Fruit fly (Drosophila melanogaster) whole organism, adult: ENCODE results near the gene Sec3.

Experiments used
- kay ChIP-seq: fragments of 200-800 bp; sonication (Bioruptor generic); peaks from one replicate; lab custom pipeline; 2016; ENCODE audit warnings: missing biosample characterization, missing genetic modification characterization, borderline replicate concordance
- ovo ChIP-seq: fragments of 200-800 bp; sonication (Bioruptor generic); optimal IDR thresholded peaks from 2 replicates; lab custom pipeline; 2016; ENCODE audit warnings: missing biosample characterization, missing genetic modification characterization

DNA sequence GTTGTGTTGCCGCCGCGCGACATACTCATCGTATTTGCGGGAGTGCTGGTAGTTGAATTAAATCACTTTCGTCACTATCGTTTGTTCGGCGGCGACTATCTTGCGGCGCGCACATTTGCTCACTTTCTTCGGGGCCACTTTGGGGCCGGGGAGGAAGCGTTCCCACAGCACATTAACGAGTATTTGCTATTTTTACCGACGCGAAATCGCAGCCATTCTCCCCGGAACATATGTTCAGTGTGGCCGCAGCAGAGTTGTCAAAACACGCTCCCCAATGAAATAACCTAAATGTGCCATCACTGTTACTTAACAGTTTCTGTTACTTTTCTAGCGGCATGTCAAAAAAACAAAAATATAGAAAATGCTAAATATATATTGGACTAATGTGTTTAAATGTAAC, 7.9 kb upstream of the Sec3 start, which contains the start of gene frc:
- TF ChIP-seq kay, result no peak
- no peak for TF ChIP-seq ovo
